Worm (Caenorhabditis elegans) whole organism, mixed stage, embryonic: ENCODE results near the gene ZK180.8.

Experiments
- bed-3 ChIP-seq: fragments of 200-800 bp; sonication (Bioruptor generic); optimal IDR thresholded peaks from 3 replicates; lab custom pipeline; 2018; ENCODE audit warnings: mild to moderate bottlenecking, missing genetic modification characterization, moderate library complexity, missing compliant biosample characterization
- blmp-1 ChIP-seq: fragments of 150-350 bp; optimal IDR thresholded peaks from 2 replicates; lab custom pipeline; 2014; ENCODE audit warnings: missing biosample characterization, missing genetic modification characterization
- ceh-83 ChIP-seq: fragments of 200-800 bp; sonication (Bioruptor generic); optimal IDR thresholded peaks from 2 replicates; lab custom pipeline; 2018; ENCODE audit warnings: mild to moderate bottlenecking, missing genetic modification characterization, missing compliant biosample characterization
- ces-1 ChIP-seq: fragments of 150-350 bp; optimal IDR thresholded peaks from 2 replicates; lab custom pipeline; 2014; ENCODE audit warnings: missing biosample characterization, missing genetic modification reagents, missing genetic modification characterization
- cnd-1 ChIP-seq: fragments of 200-800 bp; sonication (Bioruptor generic); optimal IDR thresholded peaks from 2 replicates; lab custom pipeline; 2018; ENCODE audit warnings: mild to moderate bottlenecking, missing genetic modification characterization, missing compliant biosample characterization
- drap-1 ChIP-seq: fragments of 200-800 bp; sonication (Bioruptor generic); optimal IDR thresholded peaks from 3 replicates; lab custom pipeline; 2018; ENCODE audit warnings: mild to moderate bottlenecking, missing genetic modification characterization, missing compliant biosample characterization
- elt-1 ChIP-seq: sonication (generic microtip); optimal IDR thresholded peaks from 2 replicates; lab custom pipeline; 2017; ENCODE audit warnings: missing genetic modification characterization, mild to moderate bottlenecking, missing compliant biosample characterization, antibody characterized with exemption, moderate library complexity, borderline replicate concordance; ENCODE audit not compliant: insufficient read depth
- elt-3 ChIP-seq: fragments of 150-350 bp; optimal IDR thresholded peaks from 2 replicates; lab custom pipeline; 2014; ENCODE audit warnings: missing biosample characterization, missing genetic modification characterization
- flh-1 ChIP-seq: fragments of 200-800 bp; sonication (Bioruptor generic); optimal IDR thresholded peaks from 2 replicates; lab custom pipeline; 2018; ENCODE audit warnings: mild to moderate bottlenecking, missing genetic modification characterization, moderate library complexity, missing compliant biosample characterization
- hlh-1 ChIP-seq: fragments of 150-350 bp; optimal IDR thresholded peaks from 2 replicates; lab custom pipeline; 2014; ENCODE audit warnings: missing biosample characterization, missing genetic modification reagents, missing genetic modification characterization
- lin-13 ChIP-seq: fragments of 150-350 bp; optimal IDR thresholded peaks from 2 replicates; lab custom pipeline; 2014; ENCODE audit warnings: missing biosample characterization, missing genetic modification characterization
- lin-32 ChIP-seq: fragments of 200-800 bp; sonication (Bioruptor generic); optimal IDR thresholded peaks from 2 replicates; lab custom pipeline; 2018; ENCODE audit warnings: mild to moderate bottlenecking, missing genetic modification characterization, missing compliant biosample characterization
- lsy-2 ChIP-seq: fragments of 150-350 bp; optimal IDR thresholded peaks from 2 replicates; lab custom pipeline; 2014; ENCODE audit warnings: missing biosample characterization, missing genetic modification characterization
- mep-1 ChIP-seq: fragments of 150-350 bp; optimal IDR thresholded peaks from 2 replicates; lab custom pipeline; 2017; ENCODE audit warnings: missing biosample characterization, missing genetic modification reagents, missing genetic modification characterization, inconsistent platforms
- mls-2 ChIP-seq: sonication (generic microtip); optimal IDR thresholded peaks from 2 replicates; lab custom pipeline; 2016; ENCODE audit warnings: mild to moderate bottlenecking, missing genetic modification characterization, moderate library complexity, missing compliant biosample characterization
- nhr-12 ChIP-seq: fragments of 150-350 bp; optimal IDR thresholded peaks from 2 replicates; lab custom pipeline; 2014; ENCODE audit warnings: missing biosample characterization, missing genetic modification characterization
- nhr-2 ChIP-seq: fragments of 150-350 bp; optimal IDR thresholded peaks from 2 replicates; lab custom pipeline; 2014; ENCODE audit warnings: missing biosample characterization, missing genetic modification characterization
- nhr-28 ChIP-seq: fragments of 150-350 bp; optimal IDR thresholded peaks from 2 replicates; lab custom pipeline; 2014; ENCODE audit warnings: missing biosample characterization, missing genetic modification characterization
- nhr-76 ChIP-seq: sonication (generic microtip); optimal IDR thresholded peaks from 2 replicates; lab custom pipeline; 2017; ENCODE audit warnings: missing biosample characterization, missing genetic modification characterization
- pha-4 ChIP-seq: fragments of 150-350 bp; optimal IDR thresholded peaks from 2 replicates; lab custom pipeline; 2018; ENCODE audit warnings: missing biosample characterization, missing genetic modification reagents, missing genetic modification characterization
- sem-2 ChIP-seq: fragments of 200-800 bp; sonication (Bioruptor generic); optimal IDR thresholded peaks from 2 replicates; lab custom pipeline; 2018; ENCODE audit warnings: mild to moderate bottlenecking, missing genetic modification characterization, missing compliant biosample characterization
- snpc-4 ChIP-seq: fragments of 150-350 bp; optimal IDR thresholded peaks from 2 replicates; lab custom pipeline; 2014; ENCODE audit warnings: missing biosample characterization, missing genetic modification characterization
- tbx-8 ChIP-seq: fragments of 200-800 bp; sonication (Bioruptor generic); optimal IDR thresholded peaks from 2 replicates; lab custom pipeline; 2018; ENCODE audit warnings: mild to moderate bottlenecking, missing genetic modification characterization, moderate library complexity, missing compliant biosample characterization
- unc-39 ChIP-seq: fragments of 150-350 bp; optimal IDR thresholded peaks from 2 replicates; lab custom pipeline; 2014; ENCODE audit warnings: missing biosample characterization, missing genetic modification characterization
- unc-62 ChIP-seq: fragments of 150-350 bp; optimal IDR thresholded peaks from 2 replicates; lab custom pipeline; 2014; ENCODE audit warnings: missing biosample characterization, missing genetic modification reagents, missing genetic modification characterization
- zip-8 ChIP-seq: fragments of 150-350 bp; optimal IDR thresholded peaks from 2 replicates; lab custom pipeline; 2014; ENCODE audit warnings: missing biosample characterization, missing genetic modification characterization
- ztf-11 ChIP-seq: fragments of 150-350 bp; optimal IDR thresholded peaks from 2 replicates; lab custom pipeline; 2014; ENCODE audit warnings: missing biosample characterization, missing genetic modification characterization

Gene ZK180.8

ce11 chrIV:4470885-4471772, 40.4 kb downstream of the ZK180.8 start:
- no peak for TF ChIP-seq lin-32
- TF ChIP-seq nhr-76 (tag; lab: Kevin White, UChicago): no peak
- TF ChIP-seq bed-3 (GFP tag; lab: Kevin White, UChicago): no peak
- TF ChIP-seq mep-1 (tag; lab: Kevin White, UChicago): no peak
- TF ChIP-seq pha-4: no peak
- TF ChIP-seq mls-2 (tag; lab: Kevin White, UChicago): no peak
- no peak for TF ChIP-seq ces-1 (GFP tag; lab: Kevin White, UChicago)
- no peak for TF ChIP-seq snpc-4 (tag; lab: Kevin White, UChicago)
- TF ChIP-seq sem-2 (GFP tag; lab: Kevin White, UChicago): no peak
- no peak for TF ChIP-seq drap-1
- no peak for TF ChIP-seq zip-8

- no peak for TF ChIP-seq lin-13
- peak; percentile 5 for TF ChIP-seq sem-2 (GFP tag; lab: Kevin White, UChicago)
- no peak for TF ChIP-seq unc-39 (tag; lab: Kevin White, UChicago)
- TF ChIP-seq cnd-1 (tag; lab: Kevin White, UChicago): no peak
- TF ChIP-seq tbx-8 (GFP tag; lab: Kevin White, UChicago): no peak
- TF ChIP-seq pha-4: peak; percentile 50
- peak; percentile 30 for TF ChIP-seq drap-1
- no peak for TF ChIP-seq nhr-2 (tag; lab: Kevin White, UChicago)
- no peak for TF ChIP-seq lsy-2 (tag; lab: Kevin White, UChicago)
- peak; percentile 45 for TF ChIP-seq hlh-1 (tag; lab: Kevin White, UChicago)
- no peak for TF ChIP-seq blmp-1 (tag; lab: Kevin White, UChicago)
Observed at ce11 chrIV:4469770-4470709, 41.5 kb downstream of the ZK180.8 start.

DNA sequence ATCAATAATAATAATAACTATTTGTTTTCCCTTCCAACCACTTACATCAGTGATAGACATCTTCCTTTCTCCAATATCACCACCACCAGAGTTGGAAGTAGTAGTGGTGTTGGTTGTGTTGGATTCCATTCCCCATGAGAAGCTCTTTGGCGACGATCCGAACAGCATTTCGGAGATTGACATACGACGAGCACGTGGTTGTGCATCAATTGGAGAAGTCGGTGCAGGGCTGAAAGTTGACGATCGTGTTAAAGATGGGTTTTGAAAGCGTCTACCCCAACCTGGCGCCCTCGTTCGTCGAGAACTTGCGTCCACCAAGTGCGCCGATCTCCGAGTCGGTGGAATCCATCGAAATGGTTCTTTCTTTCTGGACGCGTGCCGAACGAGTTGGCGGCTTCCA, 42.5 kb downstream of the ZK180.8 start:
- TF ChIP-seq pha-4 (no peak), nhr-76 (tag; lab: Kevin White, UChicago) (no peak), lsy-2 (tag; lab: Kevin White, UChicago) (no peak), cnd-1 (tag; lab: Kevin White, UChicago) (no peak), drap-1 (no peak), hlh-1 (tag; lab: Kevin White, UChicago) (no peak), zip-8 (no peak), bed-3 (GFP tag; lab: Kevin White, UChicago) (no peak), mls-2 (tag; lab: Kevin White, UChicago) (no peak), flh-1 (GFP tag; lab: Kevin White, UChicago) (no peak), blmp-1 (tag; lab: Kevin White, UChicago) (no peak), tbx-8 (GFP tag; lab: Kevin White, UChicago) (no peak), nhr-12 (tag; lab: Kevin White, UChicago) (no peak)

DNA sequence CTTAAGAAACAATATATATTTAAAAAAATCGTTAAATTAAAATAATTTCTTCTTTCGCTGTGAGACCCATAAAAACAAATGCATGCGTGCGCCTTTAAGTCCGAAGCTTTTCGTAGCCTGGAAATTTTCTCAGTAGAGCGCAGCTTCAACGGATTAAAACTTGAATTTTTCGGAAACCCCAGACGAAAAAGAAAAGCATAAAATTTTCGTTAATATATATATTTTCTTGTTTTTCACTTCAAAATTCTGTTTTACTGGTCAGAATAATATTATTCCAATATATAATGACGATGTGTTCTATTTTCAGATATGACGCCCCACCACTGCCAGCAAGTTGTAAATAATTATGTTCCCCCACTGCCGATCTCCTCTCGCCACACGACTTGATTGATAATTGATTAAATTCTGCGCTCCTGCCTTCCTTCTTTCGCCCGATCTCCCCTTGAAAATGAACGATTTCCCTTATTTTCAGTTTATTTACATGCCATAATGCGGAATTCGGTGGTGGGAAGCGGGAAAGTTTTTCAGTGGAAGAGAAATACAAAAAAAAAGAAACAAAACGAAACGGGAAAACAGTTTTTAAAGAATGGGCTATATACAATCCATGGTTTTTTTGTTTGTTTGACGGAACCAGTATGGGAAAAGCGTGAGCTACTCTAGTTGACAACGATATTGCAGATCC, 43.3 kb downstream of the ZK180.8 start:
- no peak for TF ChIP-seq blmp-1 (tag; lab: Kevin White, UChicago)
- peak; percentile 6 for TF ChIP-seq ceh-83
- TF ChIP-seq, all 35 proteins: peak for 1

DNA sequence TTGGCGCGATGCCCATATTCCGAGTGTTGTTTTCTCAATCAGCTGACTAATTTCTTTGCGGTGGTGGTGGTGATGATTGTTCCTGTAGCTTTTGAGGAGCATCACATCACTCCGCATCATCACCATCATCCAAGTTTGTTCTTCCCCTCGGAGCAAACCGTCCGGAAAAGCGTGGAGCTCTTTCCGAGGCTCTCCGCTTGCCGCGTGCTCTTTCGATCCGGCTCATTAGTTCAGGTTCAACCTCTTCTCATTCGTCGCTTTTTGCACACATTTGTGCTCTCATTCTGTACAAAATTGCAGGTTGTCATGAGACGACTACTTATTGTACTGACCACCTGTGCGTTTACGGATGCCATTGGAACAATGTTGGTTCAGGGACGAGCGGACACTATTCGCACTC, 46.3 kb downstream of the ZK180.8 start, which contains the start of gene M01H9.5:
Gene M01H9.5 (plus strand): TSS at position 301 of the 400 bp plus-strand sequence.
- no peak for TF ChIP-seq drap-1
- no peak for TF ChIP-seq lin-32
- TF ChIP-seq ceh-83: no peak
- TF ChIP-seq sem-2 (GFP tag; lab: Kevin White, UChicago): no peak
- no peak for TF ChIP-seq elt-1 (tag; lab: Kevin White, UChicago)
- no peak for TF ChIP-seq nhr-12 (tag; lab: Kevin White, UChicago)
- TF ChIP-seq elt-3 (tag; lab: Kevin White, UChicago): no peak
- no peak for TF ChIP-seq ztf-11
- TF ChIP-seq unc-62 (GFP tag; lab: Kevin White, UChicago): no peak
- TF ChIP-seq tbx-8 (GFP tag; lab: Kevin White, UChicago): no peak
- no peak for TF ChIP-seq mls-2 (tag; lab: Kevin White, UChicago)
- no peak for TF ChIP-seq nhr-28 (tag; lab: Kevin White, UChicago)
- no peak for TF ChIP-seq zip-8
- TF ChIP-seq cnd-1 (tag; lab: Kevin White, UChicago): no peak
- no peak for TF ChIP-seq bed-3 (GFP tag; lab: Kevin White, UChicago)
